Worm (Caenorhabditis elegans) whole organism, young adult: ENCODE results near the gene srt-68.

Experiments
- C06A6.2 ChIP-seq: fragments of 200-800 bp; sonication (Bioruptor generic); conservative IDR thresholded peaks from 2 replicates; pipeline ENCODE4 v1.3.6; 2022; ENCODE audit warnings: missing genetic modification characterization, missing compliant biosample characterization
- F33H1.4 ChIP-seq: fragments of 200-800 bp; sonication (Bioruptor generic); IDR thresholded peaks from 2 replicates; pipeline ENCODE4 v1.3.6; 2022; ENCODE audit warnings: missing genetic modification reagents, missing genetic modification characterization, missing compliant biosample characterization
- F49E8.2 ChIP-seq: sonication (generic microtip); optimal IDR thresholded peaks from 3 replicates; lab custom pipeline; 2017; ENCODE audit warnings: missing genetic modification characterization, mild to moderate bottlenecking, missing compliant biosample characterization, antibody characterized with exemption, moderate library complexity; ENCODE audit not compliant: insufficient read depth
- K11D2.4 ChIP-seq: fragments of 200-800 bp; sonication (Bioruptor generic); IDR thresholded peaks from 2 replicates; pipeline ENCODE4 v1.3.6; 2022; ENCODE audit warnings: missing genetic modification reagents, missing genetic modification characterization, missing compliant biosample characterization
- Y53G8AR.9 ChIP-seq: fragments of 200-800 bp; sonication (Bioruptor generic); conservative IDR thresholded peaks from 2 replicates; pipeline ENCODE4 v1.3.6; 2022; ENCODE audit warnings: missing genetic modification reagents, missing genetic modification characterization, missing compliant biosample characterization
- akir-1 ChIP-seq: fragments of 200-800 bp; sonication (Bioruptor generic); optimal IDR thresholded peaks from 2 replicates; lab custom pipeline; 2018; ENCODE audit warnings: mild to moderate bottlenecking, missing genetic modification characterization, moderate library complexity, missing compliant biosample characterization
- aptf-2 ChIP-seq: fragments of 200-800 bp; sonication (Bioruptor generic); conservative IDR thresholded peaks from 2 replicates; pipeline ENCODE4 v1.3.6; 2022; ENCODE audit warnings: missing genetic modification reagents, missing genetic modification characterization, missing compliant biosample characterization
- attf-6 ChIP-seq: fragments of 200-800 bp; sonication (Bioruptor generic); IDR thresholded peaks from 2 replicates; pipeline ENCODE4 v1.3.6; 2022; ENCODE audit warnings: missing genetic modification reagents, missing genetic modification characterization, missing compliant biosample characterization
- cebp-1 ChIP-seq, 2 experiments: fragments of 200-800 bp in 1 of 2; sonication (Bioruptor generic) in 1 of 2; sonication (generic microtip) in 1 of 2; IDR thresholded peaks in 1 of 2; optimal IDR thresholded peaks in 1 of 2; 2 replicates each; pipeline versions ENCODE4 v1.3.6 to Lab custom; 2017 to 2022; ENCODE audit warnings: missing compliant biosample characterization in 2 of 2, missing genetic modification characterization in 2 of 2, mild to moderate bottlenecking in 1 of 2, missing genetic modification reagents in 1 of 2, moderate library complexity in 1 of 2
- cebp-2 ChIP-seq: fragments of 200-800 bp; sonication (Bioruptor generic); IDR thresholded peaks from 2 replicates; pipeline ENCODE4 v1.3.6; 2022; ENCODE audit warnings: missing genetic modification characterization, missing compliant biosample characterization
- ceh-79 ChIP-seq: sonication (generic microtip); optimal IDR thresholded peaks from 2 replicates; lab custom pipeline; 2017; ENCODE audit warnings: mild to moderate bottlenecking, missing genetic modification characterization, missing compliant biosample characterization
- chd-7 ChIP-seq: sonication (generic microtip); optimal IDR thresholded peaks from 2 replicates; lab custom pipeline; 2016; ENCODE audit warnings: mild to moderate bottlenecking, missing genetic modification characterization, moderate library complexity, missing compliant biosample characterization
- dpl-1 ChIP-seq: fragments of 150-350 bp; optimal IDR thresholded peaks from 2 replicates; lab custom pipeline; 2014; ENCODE audit warnings: missing biosample characterization, missing genetic modification reagents, missing genetic modification characterization
- efl-1 ChIP-seq: fragments of 150-350 bp; optimal IDR thresholded peaks from 2 replicates; lab custom pipeline; 2014; ENCODE audit warnings: missing biosample characterization, missing genetic modification reagents, missing genetic modification characterization
- ets-4 ChIP-seq: fragments of 200-800 bp; sonication (Bioruptor generic); optimal IDR thresholded peaks from 2 replicates; lab custom pipeline; 2018; ENCODE audit warnings: mild to moderate bottlenecking, missing genetic modification characterization, missing compliant biosample characterization
- hmg-1.2 ChIP-seq: fragments of 200-800 bp; sonication (Bioruptor generic); IDR thresholded peaks from 2 replicates; pipeline ENCODE4 v1.3.6; 2022; ENCODE audit warnings: missing genetic modification reagents, missing genetic modification characterization, missing compliant biosample characterization
- lag-1 ChIP-seq: fragments of 200-800 bp; sonication (Bioruptor generic); IDR thresholded peaks from 2 replicates; pipeline ENCODE4 v1.3.6; 2022; ENCODE audit warnings: missing genetic modification reagents, missing genetic modification characterization, missing compliant biosample characterization
- let-526 ChIP-seq: fragments of 200-800 bp; sonication (Bioruptor generic); IDR thresholded peaks from 2 replicates; pipeline ENCODE4 v1.3.6; 2022; ENCODE audit warnings: missing genetic modification reagents, missing genetic modification characterization, missing compliant biosample characterization
- lin-35 ChIP-seq, 3 experiments: fragments of 150-350 bp in 2 of 3; sonication (generic microtip) in 1 of 3; optimal IDR thresholded peaks; 2 replicates each; lab custom pipeline; 2014 to 2018; ENCODE audit warnings: missing biosample characterization in 3 of 3, missing genetic modification characterization in 3 of 3, missing genetic modification reagents in 3 of 3
- lin-40 ChIP-seq: sonication (generic microtip); optimal IDR thresholded peaks from 2 replicates; lab custom pipeline; 2016; ENCODE audit warnings: missing genetic modification characterization, mild to moderate bottlenecking, missing compliant biosample characterization, missing genotype, missing genetic modification reagents
- lsl-1 ChIP-seq: fragments of 200-800 bp; sonication (Bioruptor generic); optimal IDR thresholded peaks from 2 replicates; lab custom pipeline; 2018; ENCODE audit warnings: mild to moderate bottlenecking, missing genetic modification characterization, moderate library complexity, missing compliant biosample characterization
- madf-6 ChIP-seq: fragments of 200-800 bp; sonication (Bioruptor generic); IDR thresholded peaks from 2 replicates; pipeline ENCODE4 v1.3.6; 2022; ENCODE audit warnings: missing genetic modification reagents, missing genetic modification characterization, missing compliant biosample characterization
- madf-8 ChIP-seq: fragments of 200-800 bp; sonication (Bioruptor generic); conservative IDR thresholded peaks from 2 replicates; pipeline ENCODE4 v1.3.6; 2022; ENCODE audit warnings: missing genetic modification reagents, missing genetic modification characterization, missing compliant biosample characterization
- mcd-1 ChIP-seq: fragments of 200-800 bp; sonication (Bioruptor generic); IDR thresholded peaks from 2 replicates; pipeline ENCODE4 v1.3.6; 2022; ENCODE audit warnings: missing genetic modification reagents, missing genetic modification characterization, missing compliant biosample characterization
- mel-28 ChIP-seq: sonication (generic microtip); optimal IDR thresholded peaks from 2 replicates; lab custom pipeline; 2016; ENCODE audit warnings: borderline replicate concordance, mild to moderate bottlenecking, missing genetic modification characterization, missing compliant biosample characterization
- mes-4 ChIP-seq: sonication (generic microtip); optimal IDR thresholded peaks from 2 replicates; lab custom pipeline; 2016; ENCODE audit warnings: missing genotype, missing genetic modification characterization, missing compliant biosample characterization
- mxl-1 ChIP-seq: sonication (generic microtip); optimal IDR thresholded peaks from 2 replicates; lab custom pipeline; 2016; ENCODE audit warnings: missing genetic modification characterization, missing compliant biosample characterization
- nfya-2 ChIP-seq: fragments of 200-800 bp; sonication (Bioruptor generic); IDR thresholded peaks from 2 replicates; pipeline ENCODE4 v1.3.6; 2022; ENCODE audit warnings: missing genetic modification reagents, missing genetic modification characterization, missing compliant biosample characterization
- nfyb-1 ChIP-seq: fragments of 200-800 bp; sonication (Bioruptor generic); IDR thresholded peaks from 2 replicates; pipeline ENCODE4 v1.3.6; 2022; ENCODE audit warnings: missing genetic modification reagents, missing genetic modification characterization, missing compliant biosample characterization
- nhr-80 ChIP-seq: sonication (generic microtip); optimal IDR thresholded peaks from 2 replicates; lab custom pipeline; 2016; ENCODE audit warnings: missing genetic modification characterization, missing compliant biosample characterization
- pha-4 ChIP-seq: fragments of 150-350 bp; sonication (generic microtip); optimal IDR thresholded peaks from 2 replicates; lab custom pipeline; 2014; ENCODE audit warnings: missing biosample characterization, missing genetic modification reagents, missing genetic modification characterization
- rcor-1 ChIP-seq: fragments of 200-800 bp; sonication (Bioruptor generic); IDR thresholded peaks from 2 replicates; pipeline ENCODE4 v1.3.6; 2022; ENCODE audit warnings: missing genetic modification reagents, missing genetic modification characterization, missing compliant biosample characterization
- repo-1 ChIP-seq: sonication (generic microtip); optimal IDR thresholded peaks from 2 replicates; lab custom pipeline; 2017; ENCODE audit warnings: mild to moderate bottlenecking, missing genetic modification characterization, missing compliant biosample characterization
- sdz-38 ChIP-seq: sonication (generic microtip); optimal IDR thresholded peaks from 2 replicates; lab custom pipeline; 2016; ENCODE audit warnings: missing genotype, missing genetic modification characterization, missing compliant biosample characterization
- snpc-1.3 ChIP-seq: sonication (generic microtip); optimal IDR thresholded peaks from 2 replicates; lab custom pipeline; 2017; ENCODE audit warnings: missing genetic modification characterization, mild to moderate bottlenecking, missing compliant biosample characterization, antibody characterized with exemption, moderate library complexity, missing genotype, missing genetic modification reagents; ENCODE audit not compliant: insufficient read depth
- snpc-4 ChIP-seq, 5 experiments: fragments of 150-350 bp in 1 of 5; sonication (generic microtip) in 4 of 5; optimal IDR thresholded peaks; 2 replicates each; lab custom pipeline; 2014 to 2018; ENCODE audit warnings: missing genetic modification characterization in 5 of 5, missing biosample characterization in 3 of 5, antibody characterized with exemption in 2 of 5, mild to moderate bottlenecking in 2 of 5, missing compliant biosample characterization in 2 of 5, missing genotype in 2 of 5, moderate library complexity in 2 of 5, missing genetic modification reagents in 1 of 5
- tbp1 ChIP-seq: fragments of 200-800 bp; sonication (Bioruptor generic); optimal IDR thresholded peaks from 2 replicates; lab custom pipeline; 2018; ENCODE audit warnings: mild to moderate bottlenecking, missing genetic modification characterization, missing compliant biosample characterization
- unc-130 ChIP-seq: sonication (generic microtip); optimal IDR thresholded peaks from 2 replicates; lab custom pipeline; 2016; ENCODE audit warnings: missing genetic modification reagents, missing genetic modification characterization, missing compliant biosample characterization
- xnd-1 ChIP-seq: sonication (generic microtip); optimal IDR thresholded peaks from 2 replicates; lab custom pipeline; 2016; ENCODE audit warnings: missing genotype, missing genetic modification reagents, missing genetic modification characterization, missing compliant biosample characterization
- ztf-25 ChIP-seq: fragments of 200-800 bp; sonication (Bioruptor generic); IDR thresholded peaks from 2 replicates; pipeline ENCODE4 v1.3.6; 2022; ENCODE audit warnings: missing genetic modification reagents, missing genetic modification characterization, missing compliant biosample characterization
- ztf-3 ChIP-seq: fragments of 200-800 bp; sonication (Bioruptor generic); optimal IDR thresholded peaks from 2 replicates; lab custom pipeline; 2018; ENCODE audit warnings: mild to moderate bottlenecking, missing genetic modification characterization, missing compliant biosample characterization

Gene srt-68

DNA sequence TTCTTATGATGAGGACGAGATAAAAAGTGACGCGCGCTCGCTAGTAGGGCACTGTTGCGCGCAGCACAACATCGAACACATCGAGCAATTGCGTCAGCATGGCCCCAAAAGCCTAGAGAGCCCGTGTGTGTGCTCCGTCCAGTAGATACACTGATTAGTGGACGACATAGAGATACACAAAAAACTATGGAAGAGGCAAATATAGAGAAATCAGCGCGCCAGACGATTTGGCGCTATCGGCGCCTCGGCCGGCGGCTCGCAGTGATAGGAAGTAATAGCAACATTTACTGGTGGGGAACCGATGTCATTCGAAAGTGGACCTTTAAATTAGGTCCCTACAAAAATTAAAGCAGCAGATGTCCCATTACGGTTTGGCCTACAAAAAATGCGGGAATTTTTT lies 23.4 kb downstream of the srt-68 start:
- TF ChIP-seq let-526 (no peak), K11D2.4 (GFP tag; lab: Robert Waterston, UW) (no peak), repo-1 (tag; lab: Kevin White, UChicago) (no peak), madf-6 (GFP tag; lab: Robert Waterston, UW) (0 out of 2 replicates have a peak, but pooled peaks have one; percentile 13), ceh-79 (tag; lab: Kevin White, UChicago) (no peak)

DNA sequence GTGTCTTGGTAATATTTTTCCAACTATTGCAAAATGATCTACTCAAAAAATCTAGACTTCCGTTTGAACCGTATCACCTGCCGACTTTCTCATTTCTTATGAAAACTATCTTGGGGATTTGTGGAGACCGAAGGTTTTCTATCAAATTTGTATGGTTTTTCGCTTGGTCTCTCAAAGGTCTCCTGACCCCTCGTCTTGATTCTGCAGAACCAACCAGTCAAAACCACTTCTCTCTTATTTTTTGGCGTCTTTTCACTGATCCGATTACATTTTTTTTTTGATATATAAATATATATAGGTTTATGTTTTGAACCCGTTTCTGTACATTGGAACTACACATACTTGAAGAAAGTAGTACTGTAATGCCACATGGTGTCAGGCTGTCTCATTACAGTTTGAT lies 26.3 kb downstream of the srt-68 start:
- TF ChIP-seq attf-6 (no peak), unc-130 (GFP tag; lab: Kevin White, UChicago) (no peak), akir-1 (GFP tag; lab: Kevin White, UChicago) (no peak), K11D2.4 (GFP tag; lab: Robert Waterston, UW) (no peak), lag-1 (GFP tag; lab: Robert Waterston, UW) (no peak), Y53G8AR.9 (GFP tag; lab: Robert Waterston, UW) (no peak), ztf-3 (GFP tag; lab: Kevin White, UChicago) (no peak), lsl-1 (no peak), madf-8 (GFP tag; lab: Robert Waterston, UW) (no peak), cebp-2 (GFP tag; lab: Robert Waterston, UW) (no peak), ztf-25 (GFP tag; lab: Robert Waterston, UW) (no peak), tbp1 (GFP tag; lab: Kevin White, UChicago) (no peak), F49E8.2 (tag; lab: Kevin White, UChicago) (no peak), F33H1.4 (no peak), mes-4 (tag; lab: Kevin White, UChicago) (no peak)

ce11 chrV:5223044-5223443 lies 28.9 kb downstream of the srt-68 start, which contains the start of gene Y49G5B.1:
Y49G5B.1 (plus strand) TSS chrV:5223367.
- TF ChIP-seq snpc-4 (GFP tag; optimal IDR thresholded peaks at IDR 0.05; lab: Kevin White, UChicago) = no peak
- no peak for TF ChIP-seq snpc-4 (tag; optimal IDR thresholded peaks at IDR 0.05; lab: Kevin White, UChicago)
- no peak for TF ChIP-seq snpc-1.3 (tag; lab: Kevin White, UChicago)
- peak; percentile 59 for TF ChIP-seq nhr-80 (tag; lab: Kevin White, UChicago)

DNA sequence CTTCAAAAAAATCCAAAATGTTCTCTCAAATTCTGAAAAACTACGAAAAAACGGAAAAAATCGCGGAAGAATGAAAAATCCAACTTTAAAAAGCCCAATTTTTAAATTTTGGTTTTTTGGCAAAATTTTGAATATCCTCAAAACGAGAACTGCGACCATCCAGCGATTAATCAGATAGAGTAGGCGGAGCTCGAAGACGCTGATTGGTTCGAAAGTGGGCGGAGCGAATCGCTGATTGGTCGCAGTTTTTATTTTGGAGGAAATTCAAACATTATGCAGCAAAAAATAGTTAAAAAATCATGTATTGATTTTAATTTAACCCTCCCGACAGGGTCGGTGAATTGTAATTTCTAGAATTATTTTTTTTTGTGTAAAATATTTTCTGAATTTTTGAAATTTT lies 38.2 kb downstream of the srt-68 start:
- no peak for TF ChIP-seq ets-4
- 0 out of 2 replicates have a peak, but pooled peaks have one; percentile 72 for TF ChIP-seq nfya-2 (GFP tag; lab: Robert Waterston, UW)
- TF ChIP-seq nfyb-1 (GFP tag; lab: Robert Waterston, UW) = peak; percentile 93

DNA sequence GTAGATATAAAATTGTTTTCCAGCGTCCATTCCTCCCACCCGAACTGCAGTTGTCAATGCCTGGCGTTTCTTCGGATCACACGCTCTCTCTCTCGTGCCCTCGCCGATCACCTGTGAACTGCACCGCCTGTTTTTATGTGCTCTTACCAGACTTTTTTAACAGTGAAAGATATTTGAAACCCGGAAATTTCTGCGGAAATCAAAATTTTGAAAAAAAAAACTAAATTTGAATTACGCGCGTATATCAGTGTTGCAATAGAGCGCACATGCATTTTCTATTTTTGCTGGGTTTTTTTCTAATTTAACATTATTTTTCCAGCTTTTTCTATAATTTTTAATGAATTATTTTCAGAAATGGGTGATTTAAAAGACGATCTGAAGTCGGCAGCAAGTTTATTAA lies 47.8 kb downstream of the srt-68 start, which contains the start of gene ttc-37:
Gene ttc-37 (plus strand): TSS at position 349 of the 400 bp plus-strand sequence.
- no peak for TF ChIP-seq rcor-1 (GFP tag; lab: Robert Waterston, UW)
- no peak for TF ChIP-seq sdz-38 (tag; lab: Kevin White, UChicago)
- TF ChIP-seq lin-35 (GFP tag; optimal IDR thresholded peaks at IDR 0.05; lab: Kevin White, UChicago) = peak; percentile 30 to 92 (median 44)
- TF ChIP-seq efl-1 (GFP tag; lab: Kevin White, UChicago) = peak; percentile 71
- TF ChIP-seq hmg-1.2 = no peak
- TF ChIP-seq repo-1 (tag; lab: Kevin White, UChicago) = no peak
- TF ChIP-seq xnd-1 (tag; lab: Kevin White, UChicago) = no peak
- TF ChIP-seq mel-28 (tag; lab: Kevin White, UChicago) = no peak
- TF ChIP-seq lin-40 (tag; lab: Kevin White, UChicago) = peak; percentile 13
- TF ChIP-seq dpl-1 = peak; percentile 66
- TF ChIP-seq C06A6.2 (GFP tag; lab: Robert Waterston, UW) = no peak
- TF ChIP-seq chd-7 (tag; lab: Kevin White, UChicago) = no peak
- no peak for TF ChIP-seq Y53G8AR.9 (GFP tag; lab: Robert Waterston, UW)
- TF ChIP-seq mxl-1 = no peak
- TF ChIP-seq aptf-2 = no peak
- TF ChIP-seq nhr-80 (tag; lab: Kevin White, UChicago) = no peak
- no peak for TF ChIP-seq cebp-1 (GFP tag; IDR thresholded peaks at IDR 0.05; lab: Robert Waterston, UW)
- peak; percentile 16 for TF ChIP-seq cebp-1 (tag; optimal IDR thresholded peaks at IDR 0.05; lab: Kevin White, UChicago)
- no peak for TF ChIP-seq pha-4 (tag; lab: Kevin White, UChicago)
- TF ChIP-seq mcd-1 (GFP tag; lab: Robert Waterston, UW) = peak; percentile 94
- peak; percentile 61; the same call in 1 of the 2 replicates for TF ChIP-seq K11D2.4 (GFP tag; lab: Robert Waterston, UW)
